Fruit fly (Drosophila melanogaster) whole organism, embryonic: Measurements from ENCODE around the gene tup.

ENCODE experiments used
- Awh ChIP-seq: fragments of 200-800 bp; sonication (Bioruptor generic); IDR thresholded peaks from 2 replicates; pipeline ENCODE4, ENCODE4 v1.3.6; 2022; ENCODE audit warnings: missing biosample characterization, missing genetic modification characterization
- BtbVII ChIP-seq: fragments of 200-800 bp; sonication (Bioruptor generic); optimal IDR thresholded peaks from 3 replicates; lab custom pipeline; 2017; ENCODE audit warnings: missing biosample characterization, mild to moderate bottlenecking, missing genetic modification characterization
- CG12219 ChIP-seq: fragments of 200-800 bp; sonication (Bioruptor generic); optimal IDR thresholded peaks from 3 replicates; lab custom pipeline; 2018; ENCODE audit warnings: missing biosample characterization, mild to moderate bottlenecking, missing genetic modification characterization
- CG13123 ChIP-seq: fragments of 200-800 bp; sonication (Bioruptor generic); optimal IDR thresholded peaks from 2 replicates; lab custom pipeline; 2016; ENCODE audit warnings: missing biosample characterization, missing genetic modification characterization
- CG13296 ChIP-seq: fragments of 200-800 bp; sonication (Bioruptor generic); optimal IDR thresholded peaks from 3 replicates; lab custom pipeline; 2018; ENCODE audit warnings: missing biosample characterization, mild to moderate bottlenecking, missing genetic modification characterization
- CG14860 ChIP-seq: fragments of 200-800 bp; sonication (Bioruptor generic); IDR thresholded peaks from 3 replicates; pipeline ENCODE4 v1.3.6; 2022; ENCODE audit warnings: missing biosample characterization, missing genetic modification characterization; ENCODE audit not compliant: partially characterized antibody
- CG1792 ChIP-seq: fragments of 200-800 bp; sonication (Bioruptor generic); optimal IDR thresholded peaks from 2 replicates; lab custom pipeline; 2016; ENCODE audit warnings: missing biosample characterization, missing genetic modification characterization
- CG2712 ChIP-seq: fragments of 200-800 bp; optimal IDR thresholded peaks from 3 replicates; lab custom pipeline; 2019; ENCODE audit warnings: missing biosample characterization, mild to moderate bottlenecking, missing genetic modification characterization, moderate library complexity
- CG33213 ChIP-seq: fragments of 200-800 bp; sonication (Bioruptor generic); optimal IDR thresholded peaks from 3 replicates; lab custom pipeline; 2016; ENCODE audit warnings: missing biosample characterization, missing genetic modification characterization
- CG34224 ChIP-seq: fragments of 200-800 bp; sonication (Bioruptor generic); IDR thresholded peaks from 3 replicates; pipeline ENCODE4 v1.3.6; 2022; ENCODE audit warnings: missing biosample characterization, missing genetic modification characterization; ENCODE audit not compliant: partially characterized antibody
- CG42726 ChIP-seq: fragments of 200-800 bp; sonication (Bioruptor generic); IDR thresholded peaks from 2 replicates; pipeline ENCODE4 v1.3.6; 2022; ENCODE audit warnings: missing biosample characterization, missing genetic modification characterization; ENCODE audit not compliant: partially characterized antibody
- CG4282 ChIP-seq: fragments of 200-800 bp; sonication (Bioruptor generic); optimal IDR thresholded peaks from 2 replicates; lab custom pipeline; 2016; ENCODE audit warnings: missing biosample characterization, missing genetic modification characterization
- CG4328 ChIP-seq: fragments of 200-800 bp; sonication (Bioruptor generic); optimal IDR thresholded peaks from 3 replicates; lab custom pipeline; 2017; ENCODE audit warnings: missing biosample characterization, missing genetic modification reagents, missing genetic modification characterization
- CG4424 ChIP-seq: fragments of 200-800 bp; sonication (Bioruptor generic); optimal IDR thresholded peaks from 3 replicates; lab custom pipeline; 2016; ENCODE audit warnings: missing biosample characterization, missing genetic modification characterization
- CG6854 ChIP-seq: fragments of 200-800 bp; sonication (Bioruptor generic); optimal IDR thresholded peaks from 3 replicates; lab custom pipeline; 2017; ENCODE audit warnings: missing biosample characterization, mild to moderate bottlenecking, missing genetic modification characterization
- CG7745 ChIP-seq: fragments of 200-800 bp; sonication (Bioruptor generic); optimal IDR thresholded peaks from 2 replicates; lab custom pipeline; 2018; ENCODE audit warnings: missing biosample characterization, mild to moderate bottlenecking, missing genetic modification characterization, moderate library complexity
- CG9609 ChIP-seq: fragments of 200-800 bp; sonication (Bioruptor generic); optimal IDR thresholded peaks from 3 replicates; lab custom pipeline; 2016; ENCODE audit warnings: missing biosample characterization, missing genetic modification characterization
- CoRest ChIP-seq: fragments of 200-800 bp; sonication (Bioruptor generic); optimal IDR thresholded peaks from 3 replicates; lab custom pipeline; 2018; ENCODE audit warnings: missing biosample characterization, mild to moderate bottlenecking, missing genetic modification characterization, moderate library complexity
- Eip74EF ChIP-seq, 2 experiments: fragments of 200-800 bp in 1 of 2; fragments of >200 bp in 1 of 2; sonication (Bioruptor generic) in 1 of 2; optimal IDR thresholded peaks; 2 replicates each; lab custom pipeline; 2017 to 2019; ENCODE audit warnings: missing biosample characterization in 2 of 2, missing genetic modification characterization in 2 of 2, mild to moderate bottlenecking in 1 of 2, moderate library complexity in 1 of 2
- Med ChIP-seq: fragments of 200-800 bp; sonication (Bioruptor generic); peaks from one replicate; lab custom pipeline; 2016; ENCODE audit warnings: missing biosample characterization, missing genetic modification characterization, mild to moderate bottlenecking, inconsistent platforms, moderate library complexity
- PHDP ChIP-seq: fragments of 200-800 bp; sonication (Bioruptor generic); optimal IDR thresholded peaks from 3 replicates; lab custom pipeline; 2018; ENCODE audit warnings: missing biosample characterization, mild to moderate bottlenecking, missing genetic modification characterization, moderate library complexity
- Pdp1 ChIP-seq, 2 experiments: fragments of 200-800 bp; sonication (Bioruptor generic); optimal IDR thresholded peaks; 3 replicates each; lab custom pipeline; 2016; ENCODE audit warnings: missing biosample characterization in 2 of 2, missing genetic modification characterization in 2 of 2, mild to moderate bottlenecking in 1 of 2, moderate library complexity in 1 of 2
- Sox102F ChIP-seq: fragments of 200-800 bp; sonication (Bioruptor generic); optimal IDR thresholded peaks from 2 replicates; lab custom pipeline; 2018; ENCODE audit warnings: missing biosample characterization, mild to moderate bottlenecking, missing genetic modification characterization, moderate library complexity
- dmrt11E ChIP-seq: fragments of 200-800 bp; sonication (Bioruptor generic); optimal IDR thresholded peaks from 3 replicates; lab custom pipeline; 2018; ENCODE audit warnings: missing biosample characterization, mild to moderate bottlenecking, missing genetic modification characterization, moderate library complexity
- eyg ChIP-seq: fragments of 200-800 bp; sonication (Bioruptor generic); optimal IDR thresholded peaks from 3 replicates; lab custom pipeline; 2016; ENCODE audit warnings: missing biosample characterization, missing genetic modification characterization
- gem ChIP-seq: fragments of 200-800 bp; sonication (Bioruptor generic); optimal IDR thresholded peaks from 2 replicates; lab custom pipeline; 2019; ENCODE audit warnings: missing biosample characterization, mild to moderate bottlenecking, missing genetic modification characterization, moderate library complexity
- lab ChIP-seq: fragments of 200-800 bp; sonication (Bioruptor generic); optimal IDR thresholded peaks from 3 replicates; lab custom pipeline; 2017; ENCODE audit warnings: missing biosample characterization, missing genetic modification characterization, mild to moderate bottlenecking, moderate library complexity, missing genetic modification reagents
- odd ChIP-seq: fragments of 200-800 bp; sonication (Bioruptor generic); optimal IDR thresholded peaks from 2 replicates; lab custom pipeline; 2017; ENCODE audit warnings: missing biosample characterization, mild to moderate bottlenecking, missing genetic modification characterization
- otp ChIP-seq: fragments of 200-800 bp; sonication (Bioruptor generic); IDR thresholded peaks from 3 replicates; pipeline ENCODE4, ENCODE4 v1.3.6; 2022; ENCODE audit warnings: missing biosample characterization, missing genetic modification characterization
- pfk ChIP-seq: fragments of 200-800 bp; sonication (Bioruptor generic); optimal IDR thresholded peaks from 2 replicates; lab custom pipeline; 2018; ENCODE audit warnings: missing biosample characterization, mild to moderate bottlenecking, missing genetic modification characterization, moderate library complexity
- repo ChIP-seq: fragments of 200-800 bp; sonication (Bioruptor generic); optimal IDR thresholded peaks from 2 replicates; lab custom pipeline; 2016; ENCODE audit warnings: missing biosample characterization, missing genetic modification characterization
- stc ChIP-seq: fragments of 200-800 bp; sonication (Bioruptor generic); IDR thresholded peaks from 2 replicates; pipeline ENCODE4 v1.3.6; 2022; ENCODE audit warnings: missing biosample characterization, missing genetic modification characterization
- tio ChIP-seq: fragments of 200-800 bp; sonication (Bioruptor generic); optimal IDR thresholded peaks from 2 replicates; lab custom pipeline; 2017; ENCODE audit warnings: missing biosample characterization, missing genetic modification characterization, inconsistent platforms
- ttk ChIP-seq: fragments of 200-800 bp; sonication (Bioruptor generic); IDR thresholded peaks from 2 replicates; pipeline ENCODE4 v2.1.2; 2022; ENCODE audit warnings: missing biosample characterization, missing genetic modification characterization
- tup ChIP-seq: fragments of 200-800 bp; sonication (Bioruptor generic); optimal IDR thresholded peaks from 2 replicates; lab custom pipeline; 2016; ENCODE audit warnings: missing biosample characterization, mild to moderate bottlenecking, missing genetic modification characterization, moderate library complexity
- unpg ChIP-seq: fragments of 200-800 bp; sonication (Bioruptor generic); optimal IDR thresholded peaks from 3 replicates; lab custom pipeline; 2018; ENCODE audit warnings: missing biosample characterization, mild to moderate bottlenecking, missing genetic modification characterization, moderate library complexity
- z ChIP-seq: fragments of 200-800 bp; sonication (Bioruptor generic); IDR thresholded peaks from 3 replicates; pipeline ENCODE4 v1.3.6; 2022; ENCODE audit warnings: missing biosample characterization, missing genetic modification characterization

tup gene

DNA sequence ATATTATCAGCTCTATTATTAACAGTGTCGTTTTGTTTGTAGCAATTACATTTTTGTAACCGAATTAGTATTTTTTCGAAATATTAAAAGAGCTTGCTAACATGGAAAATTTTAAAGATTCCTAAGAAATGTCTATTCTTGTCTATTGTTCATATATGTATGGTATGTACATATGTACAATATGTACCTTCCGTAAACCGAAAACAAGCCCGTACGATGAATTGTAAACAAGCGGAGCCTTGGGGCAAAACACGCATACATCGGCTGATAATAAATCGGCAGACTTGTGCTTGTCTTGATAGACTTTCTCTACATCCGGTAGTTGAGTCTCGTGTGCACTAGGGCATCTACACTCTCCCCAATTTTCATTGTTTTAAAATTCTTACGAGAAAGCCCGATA lies 58.3 kb downstream of the tup start (continued):
- peak; percentile 18 for TF ChIP-seq odd (GFP tag; lab: Kevin White, UChicago)
- TF ChIP-seq eyg (GFP tag; lab: Kevin White, UChicago) = no peak
- 0 out of 3 replicates have a peak, but pooled peaks have one; percentile 45 for TF ChIP-seq z (GFP tag; lab: Robert Waterston, UW)
- no peak for TF ChIP-seq CG14860 (GFP tag; lab: Robert Waterston, UW)
- peak; percentile 54 for TF ChIP-seq unpg (GFP tag; lab: Kevin White, UChicago)
- peak in 1 of 2 experiments; percentile 27 for TF ChIP-seq Eip74EF (GFP tag; optimal IDR thresholded peaks at IDR 0.05; lab: Kevin White, UChicago)
- TF ChIP-seq repo = peak; percentile 31
- TF ChIP-seq CG12219 (GFP tag; lab: Kevin White, UChicago) = no peak
- TF ChIP-seq gem (tag; lab: Kevin White, UChicago) = peak; percentile 43
- TF ChIP-seq BtbVII (GFP tag; lab: Kevin White, UChicago) = peak; percentile 7
- peak; percentile 41 for TF ChIP-seq PHDP (tag; lab: Kevin White, UChicago)
- peak; percentile 2 for TF ChIP-seq CG13296 (GFP tag; lab: Kevin White, UChicago)
- TF ChIP-seq dmrt11E (tag; lab: Kevin White, UChicago) = peak; percentile 61
- TF ChIP-seq CG34224 (GFP tag; lab: Robert Waterston, UW) = no peak
- TF ChIP-seq tio (GFP tag; lab: Kevin White, UChicago) = peak; percentile 3
- peak; percentile 78; the same call in 1 of the 2 replicates for TF ChIP-seq Awh (GFP tag; lab: Robert Waterston, UW)
- peak; percentile 18 for TF ChIP-seq CoRest (tag; lab: Kevin White, UChicago)
- no peak for TF ChIP-seq stc
- TF ChIP-seq CG13123 (GFP tag; lab: Kevin White, UChicago) = peak; percentile 19
- TF ChIP-seq otp (GFP tag; lab: Robert Waterston, UW) = 0 out of 3 replicates have a peak, but pooled peaks have one; percentile 49
- TF ChIP-seq CG33213 (GFP tag; lab: Kevin White, UChicago) = peak; percentile 60
- no peak for TF ChIP-seq CG9609
- TF ChIP-seq CG6854 (GFP tag; lab: Kevin White, UChicago) = peak; percentile 6
- peak; percentile 22 for TF ChIP-seq CG4424 (GFP tag; lab: Kevin White, UChicago)
- peak; percentile 17 for TF ChIP-seq Sox102F (GFP tag; lab: Kevin White, UChicago)
- TF ChIP-seq pfk (GFP tag; lab: Kevin White, UChicago) = peak; percentile 54
- peak; percentile 59 for TF ChIP-seq CG4328
- TF ChIP-seq Med (GFP tag; lab: Kevin White, UChicago) = peak; percentile 86
- peak; percentile 72 for TF ChIP-seq lab
- TF ChIP-seq CG4282 (GFP tag; lab: Kevin White, UChicago) = no peak
- no peak for TF ChIP-seq tup
- no peak for TF ChIP-seq CG42726 (GFP tag; lab: Robert Waterston, UW)
- TF ChIP-seq CG7745 (tag; lab: Kevin White, UChicago) = no peak
- peak; percentile 45 for TF ChIP-seq CG1792 (GFP tag; lab: Kevin White, UChicago)
- TF ChIP-seq CG2712 (tag; lab: Kevin White, UChicago) = peak; percentile 22

dm6 chr2L:18819044-18819443 lies 62.0 kb downstream of the tup start, which contains the start of gene Ugt36F1:
Gene Ugt36F1 (plus strand): TSS chr2L:18819344.
- TF ChIP-seq Pdp1 (GFP tag; optimal IDR thresholded peaks at IDR 0.05; lab: Kevin White, UChicago) (peak in 1 of 2 experiments; percentile 77), ttk (GFP tag; lab: Robert Waterston, UW) (no peak)
